Worm (Caenorhabditis elegans): ENCODE results near the gene flp-32.

DNA sequence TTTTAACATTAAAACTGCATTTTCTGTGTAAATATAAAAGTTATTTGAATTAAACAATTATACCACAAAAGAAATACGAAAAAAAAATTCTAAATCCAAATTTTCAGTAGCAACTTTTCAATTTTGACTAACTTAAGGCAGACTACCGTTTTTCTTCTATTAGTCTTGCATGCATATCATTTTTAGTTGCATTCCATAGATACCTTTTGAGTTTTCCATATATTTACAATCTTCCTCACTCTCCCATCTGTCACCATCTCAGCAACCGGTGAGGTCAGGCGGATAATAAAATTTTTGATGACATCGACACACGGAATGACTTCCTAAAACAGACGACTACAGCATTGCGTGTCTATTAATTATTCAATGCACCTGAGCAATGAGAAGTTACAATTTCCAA, 45.1 kb downstream of the flp-32 start, which contains the start of gene gcy-36:
- TF ChIP-seq unc-62 (GFP tag; optimal IDR thresholded peaks at IDR 0.05), result no peak
- TF ChIP-seq nhr-11 (tag; optimal IDR thresholded peaks at IDR 0.05), result no peak
